Fruit fly (Drosophila melanogaster): ENCODE data around the gene CG2519.

CG2519 gene

DNA sequence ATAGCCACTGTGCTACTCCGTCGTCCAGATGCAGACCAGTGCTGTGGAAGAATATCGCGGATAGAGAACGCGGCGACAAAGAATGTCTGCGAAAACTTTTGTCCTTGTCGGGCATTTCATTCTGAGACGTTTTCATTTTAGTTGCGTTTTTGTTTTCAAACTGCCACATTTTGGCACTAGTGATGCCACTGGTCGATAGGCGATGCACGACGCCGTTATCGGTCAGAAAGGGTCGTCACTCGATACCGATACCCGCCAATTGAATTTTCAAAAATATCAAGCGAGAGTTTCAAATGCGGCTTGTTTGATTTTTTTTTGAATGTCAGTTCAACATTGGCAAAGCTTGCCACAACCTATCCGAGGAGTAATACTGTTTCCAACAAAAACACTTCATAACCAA is 2.9 kb upstream of the CG2519 start (continued):
- no peak for TF ChIP-seq Med (GFP tag)
- no peak for TF ChIP-seq CG9609 (GFP tag; optimal IDR thresholded peaks at IDR 0.05)
- no peak for TF ChIP-seq dmrt11E (tag; optimal IDR thresholded peaks at IDR 0.05)
- no peak for TF ChIP-seq CG9215 (GFP tag; IDR thresholded peaks at IDR 0.05)
- no peak for TF ChIP-seq YL-1 (GFP tag; optimal IDR thresholded peaks at IDR 0.05)
- TF ChIP-seq CG13894 (tag; optimal IDR thresholded peaks at IDR 0.05): no peak
- TF ChIP-seq CG15073 (GFP tag; optimal IDR thresholded peaks at IDR 0.05): no peak
- peak; percentile 26 for TF ChIP-seq gfzf (GFP tag; optimal IDR thresholded peaks at IDR 0.05)
- peak; percentile 14 for TF ChIP-seq CoRest (tag; optimal IDR thresholded peaks at IDR 0.05)
- no peak for TF ChIP-seq ap (GFP tag; IDR thresholded peaks at IDR 0.05)
- TF ChIP-seq CG18011 (GFP tag; optimal IDR thresholded peaks at IDR 0.05): no peak
- TF ChIP-seq psq (GFP tag; optimal IDR thresholded peaks at IDR 0.05): no peak
- TF ChIP-seq CG43689 (GFP tag; IDR thresholded peaks at IDR 0.05): no peak
- TF ChIP-seq CG4360 (GFP tag; IDR thresholded peaks at IDR 0.05): no peak
- no peak for TF ChIP-seq CG1792 (GFP tag; optimal IDR thresholded peaks at IDR 0.05)
- TF ChIP-seq Bdp1 (GFP tag; optimal IDR thresholded peaks at IDR 0.05): no peak
- no peak for TF ChIP-seq az2 (GFP tag; optimal IDR thresholded peaks at IDR 0.05)
- peak; percentile 71; the same call in 2 of the 3 replicates for TF ChIP-seq Opbp (GFP tag; IDR thresholded peaks at IDR 0.05; ENCODE audit: partially characterized antibody)
- no peak for TF ChIP-seq gcm2 (GFP tag; optimal IDR thresholded peaks at IDR 0.05)
- TF ChIP-seq unc-4 (GFP tag; IDR thresholded peaks at IDR 0.05; ENCODE audit: partially characterized antibody): peak; percentile 67
- TF ChIP-seq CG5180 (GFP tag; optimal IDR thresholded peaks at IDR 0.05): no peak
- TF ChIP-seq CG2129 (GFP tag; IDR thresholded peaks at IDR 0.05; ENCODE audit: partially characterized antibody): no peak
- TF ChIP-seq mam (GFP tag; optimal IDR thresholded peaks at IDR 0.05): no peak
- no peak for TF ChIP-seq hkb (optimal IDR thresholded peaks at IDR 0.05)
- TF ChIP-seq hkb (GFP tag; IDR thresholded peaks at IDR 0.05): no peak
- no peak for TF ChIP-seq CG18476 (GFP tag; optimal IDR thresholded peaks at IDR 0.05)
- TF ChIP-seq CG14014 (GFP tag; IDR thresholded peaks at IDR 0.05): no peak
- TF ChIP-seq CG8478 (optimal IDR thresholded peaks at IDR 0.05): no peak
- 0 out of 3 replicates have a peak, but pooled peaks have one; percentile 42 for TF ChIP-seq CG11560 (tag; IDR thresholded peaks at IDR 0.05)
- TF ChIP-seq Hey (tag; optimal IDR thresholded peaks at IDR 0.05): no peak
- peak; percentile 46; the same call in 1 of the 2 replicates for TF ChIP-seq CG42726 (GFP tag; IDR thresholded peaks at IDR 0.05; ENCODE audit: partially characterized antibody)
- TF ChIP-seq CG4730 (GFP tag; IDR thresholded peaks at IDR 0.05): no peak
- no peak for TF ChIP-seq Kr (GFP tag; optimal IDR thresholded peaks at IDR 0.05)
- no peak for TF ChIP-seq dimm (GFP tag; IDR thresholded peaks at IDR 0.05)
- TF ChIP-seq HmgD (GFP tag; optimal IDR thresholded peaks at IDR 0.05): no peak
- no peak for TF ChIP-seq ranshi (GFP tag; IDR thresholded peaks at IDR 0.05)
- TF ChIP-seq Lpt (GFP tag; optimal IDR thresholded peaks at IDR 0.05): no peak
- no peak for TF ChIP-seq sisA (GFP tag; IDR thresholded peaks at IDR 0.05)
- TF ChIP-seq tap (tag; optimal IDR thresholded peaks at IDR 0.05): no peak
- TF ChIP-seq wdn (GFP tag; IDR thresholded peaks at IDR 0.05): no peak
- TF ChIP-seq gcm (GFP tag; optimal IDR thresholded peaks at IDR 0.05): no peak
- TF ChIP-seq Elba2 (GFP tag; optimal IDR thresholded peaks at IDR 0.05): no peak
- no peak for TF ChIP-seq CG6175 (GFP tag; IDR thresholded peaks at IDR 0.05)
- TF ChIP-seq hb (GFP tag; IDR thresholded peaks at IDR 0.05; ENCODE audit: partially characterized antibody): peak; percentile 64; the same call in 1 of the 3 replicates
- TF ChIP-seq Atf3 (GFP tag; optimal IDR thresholded peaks at IDR 0.05): no peak
- TF ChIP-seq btn (GFP tag; optimal IDR thresholded peaks at IDR 0.05): no peak
- no peak for TF ChIP-seq CG3847 (GFP tag; IDR thresholded peaks at IDR 0.05)
- TF ChIP-seq emc (GFP tag; optimal IDR thresholded peaks at IDR 0.05): no peak
- TF ChIP-seq CG6254 (GFP tag; optimal IDR thresholded peaks at IDR 0.05): no peak
- no peak for TF ChIP-seq CG17912 (GFP tag; optimal IDR thresholded peaks at IDR 0.05)
- TF ChIP-seq CG5953 (GFP tag; IDR thresholded peaks at IDR 0.05): no peak
- no peak for TF ChIP-seq Hsf (GFP tag; optimal IDR thresholded peaks at IDR 0.05)
- TF ChIP-seq pfk (GFP tag; optimal IDR thresholded peaks at IDR 0.05): no peak

All from whole organism, embryonic.